Worm (Caenorhabditis elegans): Measurements from ENCODE around the gene K06A9.3.

The K06A9.3 gene

DNA sequence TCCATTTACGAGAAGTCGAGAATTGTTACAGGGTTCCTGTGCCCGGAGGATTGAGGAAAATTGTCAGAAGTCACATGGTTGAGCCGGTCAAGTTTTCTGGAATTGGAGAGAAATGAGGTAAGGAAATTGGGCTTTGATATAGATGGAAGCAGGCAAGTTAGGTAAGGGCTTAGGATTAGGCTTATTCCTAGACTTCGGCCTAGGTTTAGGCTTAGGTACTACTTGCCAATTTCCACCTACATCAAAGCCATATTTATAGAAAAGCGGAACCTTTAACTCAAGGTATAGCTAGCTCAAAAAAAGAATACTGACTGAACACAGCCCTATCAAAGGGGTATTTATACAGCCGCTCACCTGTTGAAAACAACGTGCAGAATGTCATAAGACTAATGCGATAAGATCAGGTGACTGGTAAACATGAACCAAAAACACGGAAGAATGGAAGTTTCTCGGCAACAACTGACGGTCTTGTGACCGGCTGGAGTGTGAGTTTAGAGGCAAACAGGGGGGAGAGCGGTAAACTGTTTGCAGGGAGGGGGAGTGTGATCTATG lies 30.6 kb downstream of the K06A9.3 start (continued):
- peak; percentile 41 to 98 for TF ChIP-seq daf-16 (GFP tag; optimal IDR thresholded peaks at IDR 0.05)
- peak; percentile 100 for TF ChIP-seq daf-16 (tag; optimal IDR thresholded peaks at IDR 0.05)
- TF ChIP-seq rbr-2 (tag; optimal IDR thresholded peaks at IDR 0.05), result no peak
- TF ChIP-seq vab-7 (GFP tag; IDR thresholded peaks at IDR 0.05), result no peak
- peak; percentile 12 for TF ChIP-seq sdz-12 (GFP tag; optimal IDR thresholded peaks at IDR 0.05)
- TF ChIP-seq lin-39 (tag; optimal IDR thresholded peaks at IDR 0.05), result no peak
- peak; percentile 96 for TF ChIP-seq dve-1 (tag; optimal IDR thresholded peaks at IDR 0.05; ENCODE audit: insufficient read depth)
- TF ChIP-seq hlh-30 (tag; optimal IDR thresholded peaks at IDR 0.05; ENCODE audit: insufficient read depth), result peak; percentile 99
- no peak for TF ChIP-seq unc-130 (GFP tag; optimal IDR thresholded peaks at IDR 0.05)
- no peak for TF ChIP-seq lin-38 (GFP tag; IDR thresholded peaks at IDR 0.05)
- peak; percentile 45 for TF ChIP-seq nhr-25 (tag; optimal IDR thresholded peaks at IDR 0.05; ENCODE audit: borderline replicate concordance, insufficient read depth)
- peak; percentile 32 for TF ChIP-seq mes-2 (tag; optimal IDR thresholded peaks at IDR 0.05; ENCODE audit: poor library complexity, severe bottlenecking)
- peak; percentile 74 for TF ChIP-seq jun-1 (tag; optimal IDR thresholded peaks at IDR 0.05)
- TF ChIP-seq nhr-237 (tag; optimal IDR thresholded peaks at IDR 0.05), result no peak
- TF ChIP-seq dpl-1 (GFP tag; optimal IDR thresholded peaks at IDR 0.05), result peak; percentile 18
- TF ChIP-seq saeg-2 (GFP tag; IDR thresholded peaks at IDR 0.05), result peak; percentile 41
- TF ChIP-seq T26A8.4 (GFP tag; IDR thresholded peaks at IDR 0.05), result 0 out of 2 replicates have a peak, but pooled peaks have one; percentile 56
- peak; percentile 68 for TF ChIP-seq nhr-6 (tag; optimal IDR thresholded peaks at IDR 0.05)
- TF ChIP-seq lsy-2 (tag; optimal IDR thresholded peaks at IDR 0.05), result peak; percentile 67 to 69
- peak; percentile 99 for TF ChIP-seq ama-1 (optimal IDR thresholded peaks at IDR 0.05)
- TF ChIP-seq nhr-11 (tag; optimal IDR thresholded peaks at IDR 0.05), result peak; percentile 97
- TF ChIP-seq Y5F2A.4 (GFP tag; optimal IDR thresholded peaks at IDR 0.05), result no peak
- TF ChIP-seq Y48G9A.11 (GFP tag; IDR thresholded peaks at IDR 0.05), result no peak
- TF ChIP-seq zip-2 (tag; optimal IDR thresholded peaks at IDR 0.05), result no peak
- peak; percentile 98 for TF ChIP-seq hlh-11 (tag; optimal IDR thresholded peaks at IDR 0.05)
- TF ChIP-seq lin-15B (tag; optimal IDR thresholded peaks at IDR 0.05), result no peak
- TF ChIP-seq ceh-44 (GFP tag; IDR thresholded peaks at IDR 0.05), result no peak
- TF ChIP-seq set-16 (GFP tag; IDR thresholded peaks at IDR 0.05), result peak; percentile 59; the same call in 1 of the 2 replicates
- TF ChIP-seq nhr-102 (tag; optimal IDR thresholded peaks at IDR 0.05), result peak; percentile 84
- no peak for TF ChIP-seq ceh-20 (GFP tag; IDR thresholded peaks at IDR 0.05)
- TF ChIP-seq spr-1 (tag; optimal IDR thresholded peaks at IDR 0.05), result no peak
- no peak for TF ChIP-seq egl-43 (GFP tag; IDR thresholded peaks at IDR 0.05)
- peak; percentile 27 for TF ChIP-seq nhr-77 (tag; optimal IDR thresholded peaks at IDR 0.05)
- TF ChIP-seq ZK337.2 (GFP tag; IDR thresholded peaks at IDR 0.05), result no peak
- no peak for TF ChIP-seq snpc-1.2 (GFP tag; IDR thresholded peaks at IDR 0.05)
- TF ChIP-seq hmg-1.1 (GFP tag; IDR thresholded peaks at IDR 0.05), result no peak
- no peak for TF ChIP-seq zip-11 (GFP tag; IDR thresholded peaks at IDR 0.05)
- TF ChIP-seq cey-2 (tag; optimal IDR thresholded peaks at IDR 0.05; ENCODE audit: borderline replicate concordance, insufficient read depth), result peak; percentile 47
- peak; percentile 98 for TF ChIP-seq mdt-29 (GFP tag; IDR thresholded peaks at IDR 0.05)
- TF ChIP-seq php-3 (GFP tag; IDR thresholded peaks at IDR 0.05), result peak; percentile 75
